Worm (Caenorhabditis elegans) whole organism, L2 larva: Measurements from ENCODE around the gene srj-18.

Experiments used
- R02D3.7 ChIP-seq: fragments of 150-350 bp; optimal IDR thresholded peaks from 2 replicates; lab custom pipeline; 2014; ENCODE audit warnings: missing biosample characterization, missing genetic modification characterization
- Y55F3AM.14 ChIP-seq: fragments of 200-800 bp; sonication (Bioruptor generic); optimal IDR thresholded peaks from 2 replicates; lab custom pipeline; 2018; ENCODE audit warnings: mild to moderate bottlenecking, missing genetic modification characterization, missing compliant biosample characterization
- dmd-4 ChIP-seq: sonication (generic microtip); optimal IDR thresholded peaks from 2 replicates; lab custom pipeline; 2017; ENCODE audit warnings: missing biosample characterization, missing genetic modification characterization
- egl-27 ChIP-seq: sonication (generic microtip); optimal IDR thresholded peaks from 3 replicates; lab custom pipeline; 2017; ENCODE audit warnings: missing biosample characterization, missing genetic modification reagents, missing genetic modification characterization
- elt-3 ChIP-seq: sonication (generic microtip); optimal IDR thresholded peaks from 2 replicates; lab custom pipeline; 2017; ENCODE audit warnings: missing biosample characterization, missing genetic modification characterization
- lin-39 ChIP-seq: fragments of 150-350 bp; optimal IDR thresholded peaks from 2 replicates; lab custom pipeline; 2014; ENCODE audit warnings: missing biosample characterization, missing genetic modification reagents, missing genetic modification characterization
- mdl-1 ChIP-seq, 2 experiments: fragments of 150-350 bp in 1 of 2; sonication (generic microtip) in 1 of 2; optimal IDR thresholded peaks; 2 replicates each; lab custom pipeline; 2017; ENCODE audit warnings: missing biosample characterization in 2 of 2, missing genetic modification characterization in 2 of 2
- nhr-11 ChIP-seq: fragments of 150-350 bp; optimal IDR thresholded peaks from 2 replicates; lab custom pipeline; 2014; ENCODE audit warnings: missing biosample characterization, missing genetic modification characterization
- nhr-237 ChIP-seq: fragments of 150-350 bp; optimal IDR thresholded peaks from 2 replicates; lab custom pipeline; 2014; ENCODE audit warnings: missing biosample characterization, missing genetic modification characterization
- nhr-25 ChIP-seq: fragments of 150-350 bp; sonication (generic microtip); optimal IDR thresholded peaks from 3 replicates; lab custom pipeline; 2014; ENCODE audit warnings: missing biosample characterization, missing genetic modification characterization
- unc-39 ChIP-seq: fragments of 150-350 bp; optimal IDR thresholded peaks from 2 replicates; lab custom pipeline; 2014; ENCODE audit warnings: missing biosample characterization, missing genetic modification characterization
- unc-55 ChIP-seq: fragments of 150-350 bp; sonication (generic microtip); optimal IDR thresholded peaks from 3 replicates; lab custom pipeline; 2014; ENCODE audit warnings: missing biosample characterization, missing genetic modification reagents, missing genetic modification characterization
- unc-62 ChIP-seq: fragments of 150-350 bp; optimal IDR thresholded peaks from 2 replicates; lab custom pipeline; 2014; ENCODE audit warnings: missing biosample characterization, missing genetic modification reagents, missing genetic modification characterization
- ztf-4 ChIP-seq: fragments of 150-350 bp; optimal IDR thresholded peaks from 2 replicates; lab custom pipeline; 2014; ENCODE audit warnings: missing biosample characterization, missing genetic modification characterization

- TF ChIP-seq nhr-11 (tag; lab: Kevin White, UChicago) (no peak), elt-3 (no peak), unc-62 (GFP tag; lab: Kevin White, UChicago) (no peak), nhr-25 (tag; lab: Kevin White, UChicago) (no peak), egl-27 (tag; lab: Kevin White, UChicago) (no peak), dmd-4 (no peak), unc-39 (no peak), nhr-237 (no peak), lin-39 (tag; lab: Kevin White, UChicago) (no peak), ztf-4 (tag; lab: Kevin White, UChicago) (no peak), R02D3.7 (tag; lab: Kevin White, UChicago) (no peak), mdl-1 (tag; optimal IDR thresholded peaks at IDR 0.05; lab: Kevin White, UChicago) (no peak), unc-55 (GFP tag; lab: Kevin White, UChicago) (no peak), Y55F3AM.14 (no peak)
Measured at ce11 chrV:2746404-2746803, 27.7 kb upstream of the srj-18 start.
